Fruit fly (Drosophila melanogaster) whole organism, embryonic: ENCODE data around the gene inc.
A peak's percentile ranks its signal among the peaks of the same experiment; 100 is the strongest.

Source experiments
- Aef1 ChIP-seq: fragments of 200-800 bp; sonication (Bioruptor generic); IDR thresholded peaks from 3 replicates; pipeline ENCODE4 v1.3.6; 2022; ENCODE audit warnings: missing biosample characterization, missing genetic modification characterization
- Atf6 ChIP-seq: fragments of 200-800 bp; sonication (Bioruptor generic); IDR thresholded peaks from 2 replicates; pipeline ENCODE4 v1.3.6; 2022; ENCODE audit warnings: missing biosample characterization, missing genetic modification characterization
- CG10147 ChIP-seq: fragments of 200-800 bp; sonication (Bioruptor generic); optimal IDR thresholded peaks from 2 replicates; lab custom pipeline; 2019; ENCODE audit warnings: missing biosample characterization, mild to moderate bottlenecking, missing genetic modification characterization, moderate library complexity
- CG10431 ChIP-seq: fragments of 200-800 bp; sonication (Bioruptor generic); optimal IDR thresholded peaks from 3 replicates; lab custom pipeline; 2018; ENCODE audit warnings: missing biosample characterization, mild to moderate bottlenecking, missing genetic modification characterization
- CG1529 ChIP-seq: fragments of 200-800 bp; sonication (Bioruptor generic); optimal IDR thresholded peaks from 3 replicates; lab custom pipeline; 2018; ENCODE audit warnings: missing biosample characterization, missing genetic modification characterization
- CG15514 ChIP-seq: fragments of 200-800 bp; sonication (Bioruptor generic); optimal IDR thresholded peaks from 3 replicates; lab custom pipeline; 2017; ENCODE audit warnings: missing biosample characterization, missing genetic modification characterization, mild to moderate bottlenecking, moderate library complexity, missing genetic modification reagents
- CG2129 ChIP-seq: fragments of 200-800 bp; sonication (Bioruptor generic); IDR thresholded peaks from 2 replicates; pipeline ENCODE4 v1.3.6; 2022; ENCODE audit warnings: missing biosample characterization, missing genetic modification characterization; ENCODE audit not compliant: partially characterized antibody
- CG32767 ChIP-seq: fragments of 200-800 bp; sonication (Bioruptor generic); IDR thresholded peaks from 2 replicates; pipeline ENCODE4 v1.3.6; 2022; ENCODE audit warnings: missing biosample characterization, missing genetic modification characterization
- CG32772 ChIP-seq: fragments of 200-800 bp; sonication (Bioruptor generic); IDR thresholded peaks from 2 replicates; pipeline ENCODE4 v1.3.6; 2022; ENCODE audit warnings: missing biosample characterization, missing genetic modification characterization
- CG4360 ChIP-seq: fragments of 200-800 bp; sonication (Bioruptor generic); IDR thresholded peaks from 2 replicates; pipeline ENCODE4 v1.3.6; 2022; ENCODE audit warnings: missing biosample characterization, missing genetic modification characterization
- CG4424 ChIP-seq: fragments of 200-800 bp; sonication (Bioruptor generic); optimal IDR thresholded peaks from 3 replicates; lab custom pipeline; 2016; ENCODE audit warnings: missing biosample characterization, missing genetic modification characterization
- CG5180 ChIP-seq: fragments of 200-800 bp; sonication (Bioruptor generic); optimal IDR thresholded peaks from 3 replicates; lab custom pipeline; 2017; ENCODE audit warnings: missing biosample characterization, missing genetic modification characterization, mild to moderate bottlenecking, moderate library complexity, missing genetic modification reagents
- CG6254 ChIP-seq: fragments of 200-800 bp; sonication (Bioruptor generic); optimal IDR thresholded peaks from 3 replicates; lab custom pipeline; 2017; ENCODE audit warnings: mild to moderate bottlenecking, missing biosample characterization, missing genetic modification reagents, missing genetic modification characterization
- CG7357 ChIP-seq: fragments of 200-800 bp; sonication (Bioruptor generic); IDR thresholded peaks from 3 replicates; pipeline ENCODE4 v1.3.6; 2022; ENCODE audit warnings: missing biosample characterization, missing genetic modification characterization
- CG7556 ChIP-seq: fragments of 200-800 bp; sonication (Bioruptor generic); optimal IDR thresholded peaks from 2 replicates; lab custom pipeline; 2017; ENCODE audit warnings: missing biosample characterization, mild to moderate bottlenecking, missing genetic modification characterization
- CG7839 ChIP-seq: fragments of 200-800 bp; sonication (Bioruptor generic); optimal IDR thresholded peaks from 3 replicates; lab custom pipeline; 2018; ENCODE audit warnings: missing biosample characterization, mild to moderate bottlenecking, missing genetic modification characterization, moderate library complexity
- CG9437 ChIP-seq: fragments of 200-800 bp; sonication (Bioruptor generic); optimal IDR thresholded peaks from 2 replicates; lab custom pipeline; 2018; ENCODE audit warnings: missing biosample characterization, mild to moderate bottlenecking, missing genetic modification characterization
- CG9876 ChIP-seq: fragments of 200-800 bp; sonication (Bioruptor generic); optimal IDR thresholded peaks from 2 replicates; lab custom pipeline; 2016; ENCODE audit warnings: missing biosample characterization, missing genetic modification characterization
- E2f1 ChIP-seq: fragments of 200-800 bp; sonication (Bioruptor generic); IDR thresholded peaks from 2 replicates; pipeline ENCODE4 v1.3.6; 2022; ENCODE audit warnings: missing biosample characterization, missing genetic modification characterization
- H2.0 ChIP-seq: fragments of 200-800 bp; sonication (Bioruptor generic); IDR thresholded peaks from 2 replicates; pipeline ENCODE4 v1.3.6; 2022; ENCODE audit warnings: missing biosample characterization, missing genetic modification characterization
- MTF-1 ChIP-seq: fragments of 200-800 bp; sonication (Bioruptor generic); optimal IDR thresholded peaks from 2 replicates; lab custom pipeline; 2018; ENCODE audit warnings: missing biosample characterization, mild to moderate bottlenecking, missing genetic modification characterization, borderline replicate concordance
- Myb ChIP-seq: fragments of 200-800 bp; sonication (Bioruptor generic); optimal IDR thresholded peaks from 2 replicates; lab custom pipeline; 2016; ENCODE audit warnings: missing biosample characterization, missing genetic modification characterization
- Neu2 ChIP-seq: fragments of 200-800 bp; sonication (Bioruptor generic); optimal IDR thresholded peaks from 3 replicates; lab custom pipeline; 2016; ENCODE audit warnings: missing biosample characterization, missing genetic modification characterization, borderline replicate concordance
- Nf-YA ChIP-seq: fragments of 200-800 bp; sonication (Bioruptor generic); IDR thresholded peaks from 2 replicates; pipeline ENCODE4 v1.3.6; 2022; ENCODE audit warnings: missing biosample characterization, missing genetic modification characterization
- Nf-YB ChIP-seq: fragments of 200-800 bp; sonication (Bioruptor generic); optimal IDR thresholded peaks from 3 replicates; lab custom pipeline; 2019; ENCODE audit warnings: missing biosample characterization, mild to moderate bottlenecking, missing genetic modification characterization, moderate library complexity
- Taf1 ChIP-seq: fragments of 200-800 bp; sonication (Bioruptor generic); IDR thresholded peaks from 2 replicates; pipeline ENCODE4 v1.3.6; 2022; ENCODE audit warnings: missing biosample characterization, missing genetic modification characterization
- Usf ChIP-seq: fragments of 200-800 bp; sonication (Bioruptor generic); optimal IDR thresholded peaks from 2 replicates; lab custom pipeline; 2017; ENCODE audit warnings: missing genotype, missing biosample characterization, missing genetic modification characterization
- abd-A ChIP-seq: fragments of 200-800 bp; sonication (Bioruptor generic); optimal IDR thresholded peaks from 3 replicates; lab custom pipeline; 2019; ENCODE audit warnings: missing biosample characterization, mild to moderate bottlenecking, missing genetic modification characterization, moderate library complexity
- ato ChIP-seq: fragments of 200-800 bp; sonication (Bioruptor generic); IDR thresholded peaks from 2 replicates; pipeline ENCODE4 v1.3.6; 2022; ENCODE audit warnings: missing biosample characterization, missing genetic modification characterization; ENCODE audit not compliant: partially characterized antibody
- bab2 ChIP-seq: fragments of 200-800 bp; sonication (Bioruptor generic); optimal IDR thresholded peaks from 2 replicates; lab custom pipeline; 2016; ENCODE audit warnings: missing biosample characterization, missing genetic modification characterization
- br ChIP-seq: fragments of >200 bp; optimal IDR thresholded peaks from 2 replicates; lab custom pipeline; 2017
- cato ChIP-seq: fragments of 200-800 bp; sonication (Bioruptor generic); optimal IDR thresholded peaks from 2 replicates; lab custom pipeline; 2016; ENCODE audit warnings: missing biosample characterization, missing genetic modification characterization, borderline replicate concordance
- crp ChIP-seq, 2 experiments: fragments of 200-800 bp; sonication (Bioruptor generic); optimal IDR thresholded peaks; 2 replicates in 1 of 2; 3 replicates in 1 of 2; lab custom pipeline; 2017; ENCODE audit warnings: missing biosample characterization in 2 of 2, missing genetic modification characterization in 2 of 2, mild to moderate bottlenecking in 1 of 2, moderate library complexity in 1 of 2
- esg ChIP-seq: fragments of 200-800 bp; sonication (Bioruptor generic); conservative IDR thresholded peaks from 2 replicates; pipeline ENCODE4 v1.3.6; 2022; ENCODE audit warnings: missing biosample characterization, missing genetic modification characterization
- h ChIP-seq: fragments of >200 bp; optimal IDR thresholded peaks from 2 replicates; lab custom pipeline; 2017
- kah ChIP-seq: fragments of 200-800 bp; sonication (Bioruptor generic); optimal IDR thresholded peaks from 2 replicates; lab custom pipeline; 2018; ENCODE audit warnings: missing biosample characterization, mild to moderate bottlenecking, missing genetic modification characterization
- kay ChIP-seq: fragments of 200-800 bp; sonication (Bioruptor generic); optimal IDR thresholded peaks from 2 replicates; lab custom pipeline; 2016; ENCODE audit warnings: missing biosample characterization, missing genetic modification characterization
- ken ChIP-seq: fragments of 200-800 bp; sonication (Bioruptor generic); IDR thresholded peaks from 3 replicates; pipeline ENCODE4 v1.3.6; 2022; ENCODE audit warnings: missing biosample characterization, missing genetic modification characterization
- onecut ChIP-seq: fragments of 200-800 bp; sonication (Bioruptor generic); IDR thresholded peaks from 2 replicates; pipeline ENCODE4 v1.3.6; 2022; ENCODE audit warnings: missing biosample characterization, missing genetic modification characterization
- otp ChIP-seq: fragments of 200-800 bp; sonication (Bioruptor generic); IDR thresholded peaks from 3 replicates; pipeline ENCODE4, ENCODE4 v1.3.6; 2022; ENCODE audit warnings: missing biosample characterization, missing genetic modification characterization
- phol ChIP-seq: fragments of 200-800 bp; sonication (Bioruptor generic); optimal IDR thresholded peaks from 3 replicates; lab custom pipeline; 2018; ENCODE audit warnings: missing biosample characterization, mild to moderate bottlenecking, missing genetic modification characterization, moderate library complexity
- pum ChIP-seq: fragments of 200-800 bp; sonication (Bioruptor generic); optimal IDR thresholded peaks from 2 replicates; lab custom pipeline; 2016; ENCODE audit warnings: missing biosample characterization, missing genetic modification characterization
- sc ChIP-seq, 3 experiments: fragments of >200 bp in 2 of 3; fragments of 200-800 bp in 1 of 3; sonication (Bioruptor generic) in 1 of 3; optimal IDR thresholded peaks; 2 replicates in 2 of 3; 3 replicates in 1 of 3; lab custom pipeline; 2017; ENCODE audit warnings: mild to moderate bottlenecking in 1 of 3, missing biosample characterization in 1 of 3, missing genetic modification characterization in 1 of 3, missing genetic modification reagents in 1 of 3
- slbo ChIP-seq: fragments of 200-800 bp; sonication (Bioruptor generic); IDR thresholded peaks from 2 replicates; pipeline ENCODE4 v1.3.6; 2022; ENCODE audit warnings: missing biosample characterization, missing genetic modification characterization
- tgo ChIP-seq: fragments of 200-800 bp; sonication (Bioruptor generic); IDR thresholded peaks from 3 replicates; pipeline ENCODE4 v1.3.6; 2022; ENCODE audit warnings: missing biosample characterization, missing genetic modification characterization
- tll ChIP-seq, 2 experiments: fragments of 200-800 bp in 1 of 2; fragments of >200 bp in 1 of 2; sonication (Bioruptor generic) in 1 of 2; optimal IDR thresholded peaks; 2 replicates each; lab custom pipeline; 2017 to 2019; ENCODE audit warnings: missing biosample characterization in 2 of 2, missing genetic modification characterization in 2 of 2, mild to moderate bottlenecking in 1 of 2, moderate library complexity in 1 of 2
- twi ChIP-seq: fragments of 200-800 bp; optimal IDR thresholded peaks from 2 replicates; lab custom pipeline; 2019; ENCODE audit warnings: missing biosample characterization, mild to moderate bottlenecking, missing genetic modification characterization, moderate library complexity
- zen ChIP-seq: fragments of 200-800 bp; sonication (Bioruptor generic); optimal IDR thresholded peaks from 3 replicates; lab custom pipeline; 2018; ENCODE audit warnings: missing biosample characterization, mild to moderate bottlenecking, missing genetic modification characterization, moderate library complexity

inc gene

DNA sequence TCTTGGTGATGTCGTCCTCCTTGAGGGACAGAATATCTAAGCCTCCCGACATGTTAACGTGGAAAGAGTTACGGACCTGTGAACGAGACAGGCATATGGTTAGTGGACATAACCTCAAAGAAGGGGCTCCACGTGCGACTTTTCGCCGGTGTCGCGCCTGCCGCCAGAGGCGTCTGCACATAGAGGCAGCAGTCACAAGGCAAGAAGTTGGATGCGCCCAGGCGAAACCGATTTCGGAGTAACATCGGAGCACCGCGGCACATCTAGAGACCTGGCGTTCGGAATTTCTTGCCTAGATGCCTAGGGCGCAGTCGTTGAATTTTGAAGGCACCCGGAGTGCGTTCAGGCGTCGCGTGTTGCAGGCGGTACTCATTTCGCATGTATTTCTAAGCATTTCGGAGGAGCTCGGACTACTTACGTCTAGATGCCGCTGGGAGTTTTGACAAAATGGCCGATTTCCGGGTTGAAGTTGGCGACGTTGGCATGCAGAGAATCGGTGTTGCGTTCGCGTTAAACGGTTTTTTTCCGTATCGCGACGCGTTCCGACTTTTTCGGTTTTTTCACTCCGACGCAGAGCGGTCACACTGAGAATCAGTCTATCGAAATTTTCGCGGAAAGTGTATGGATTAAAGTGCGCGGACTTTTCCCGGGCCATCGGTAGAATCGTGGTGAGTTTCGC lies at the start of gene inc, which contains the start of gene sta (continued):
- TF ChIP-seq Atf6 (GFP tag; lab: Robert Waterston, UW): peak; percentile 67
- peak; percentile 52 for TF ChIP-seq Nf-YB (GFP tag; lab: Kevin White, UChicago)
- TF ChIP-seq zen (tag; lab: Kevin White, UChicago): peak; percentile 31
- TF ChIP-seq slbo (GFP tag; lab: Robert Waterston, UW): peak; percentile 47; the same call in 1 of the 2 replicates
- TF ChIP-seq pum (GFP tag; lab: Kevin White, UChicago): peak; percentile 5
- TF ChIP-seq CG4424: peak; percentile 55
- peak; percentile 86 for TF ChIP-seq MTF-1 (GFP tag; lab: Kevin White, UChicago)
- 0 out of 2 replicates have a peak, but pooled peaks have one; percentile 40 for TF ChIP-seq CG32767 (GFP tag; lab: Robert Waterston, UW)
- TF ChIP-seq Aef1 (GFP tag; lab: Robert Waterston, UW): no peak
- TF ChIP-seq tgo: no peak; the same call in 2 of the 3 replicates
- peak; percentile 50 for TF ChIP-seq CG5180
- TF ChIP-seq CG4360 (GFP tag; lab: Robert Waterston, UW): 0 out of 2 replicates have a peak, but pooled peaks have one; percentile 12
- peak; percentile 81 for TF ChIP-seq onecut (GFP tag; lab: Robert Waterston, UW)
- TF ChIP-seq h (lab: Kevin White, UChicago): no peak
- no peak for TF ChIP-seq sc (optimal IDR thresholded peaks at IDR 0.05; lab: Kevin White, UChicago)
- peak; percentile 31 for TF ChIP-seq sc (GFP tag; optimal IDR thresholded peaks at IDR 0.05; lab: Kevin White, UChicago)
- no peak for TF ChIP-seq cato
- TF ChIP-seq Myb (GFP tag; lab: Kevin White, UChicago): peak; percentile 78
- peak; percentile 0 for TF ChIP-seq kay
- peak; percentile 42; the same call in 1 of the 2 replicates for TF ChIP-seq E2f1
- TF ChIP-seq CG1529: peak; percentile 31
- peak; percentile 67; the same call in 1 of the 3 replicates for TF ChIP-seq ken (GFP tag; lab: Robert Waterston, UW)
- peak; percentile 61 for TF ChIP-seq CG7839 (tag; lab: Kevin White, UChicago)
- 0 out of 2 replicates have a peak, but pooled peaks have one; percentile 5 for TF ChIP-seq H2.0
- no peak for TF ChIP-seq CG7357
- no peak for TF ChIP-seq Neu2 (GFP tag; lab: Kevin White, UChicago)
- no peak for TF ChIP-seq esg (GFP tag; lab: Robert Waterston, UW)
- TF ChIP-seq CG7556: peak; percentile 60
- peak; percentile 50; the same call in 1 of the 2 replicates for TF ChIP-seq Nf-YA (GFP tag; lab: Robert Waterston, UW)
- peak; percentile 55 for TF ChIP-seq CG10147 (GFP tag; lab: Kevin White, UChicago)
- TF ChIP-seq crp (GFP tag; optimal IDR thresholded peaks at IDR 0.05; lab: Kevin White, UChicago): peak in 1 of 2 experiments; percentile 28
- peak; percentile 46 for TF ChIP-seq CG9876 (GFP tag; lab: Kevin White, UChicago)
- TF ChIP-seq br (lab: Kevin White, UChicago): no peak
- TF ChIP-seq CG32772 (GFP tag; lab: Robert Waterston, UW): no peak
- TF ChIP-seq CG15514 (GFP tag; lab: Kevin White, UChicago): peak; percentile 89
- TF ChIP-seq kah (GFP tag; lab: Kevin White, UChicago): peak; percentile 46
- TF ChIP-seq phol (tag; lab: Kevin White, UChicago): peak; percentile 97
- TF ChIP-seq twi (tag; lab: Kevin White, UChicago): peak; percentile 17
- no peak for TF ChIP-seq Taf1 (GFP tag; lab: Robert Waterston, UW)
- TF ChIP-seq Usf: no peak
- TF ChIP-seq CG2129 (GFP tag; lab: Robert Waterston, UW): no peak
- TF ChIP-seq CG9437: no peak
- TF ChIP-seq abd-A: peak; percentile 55
- peak; percentile 91 for TF ChIP-seq CG10431 (GFP tag; lab: Kevin White, UChicago)
- no peak for TF ChIP-seq bab2
- peak; percentile 48 for TF ChIP-seq CG6254 (GFP tag; lab: Kevin White, UChicago)
- TF ChIP-seq tll (GFP tag; optimal IDR thresholded peaks at IDR 0.05; lab: Kevin White, UChicago): no peak
- TF ChIP-seq otp (GFP tag; lab: Robert Waterston, UW): peak; percentile 40; the same call in 1 of the 3 replicates
- TF ChIP-seq ato (GFP tag; lab: Robert Waterston, UW): 0 out of 2 replicates have a peak, but pooled peaks have one; percentile 26
